Worm (Caenorhabditis elegans) whole organism, young adult: Measurements from ENCODE around the gene C01G5.7.

Experiments used
- B0261.1 ChIP-seq: sonication (generic microtip); optimal IDR thresholded peaks from 2 replicates; lab custom pipeline; 2016; ENCODE audit warnings: mild to moderate bottlenecking, missing genetic modification characterization, moderate library complexity, missing compliant biosample characterization
- B0336.3 ChIP-seq: fragments of 200-800 bp; sonication (Bioruptor generic); IDR thresholded peaks from 2 replicates; pipeline ENCODE4 v1.3.6; 2022; ENCODE audit warnings: missing genetic modification characterization, missing compliant biosample characterization
- F39B2.1 ChIP-seq: fragments of 200-800 bp; sonication (Bioruptor generic); IDR thresholded peaks from 2 replicates; pipeline ENCODE4 v1.3.6; 2022; ENCODE audit warnings: missing genetic modification reagents, missing genetic modification characterization, missing compliant biosample characterization
- F57A8.1 ChIP-seq: fragments of 200-800 bp; sonication (Bioruptor generic); optimal IDR thresholded peaks from 2 replicates; lab custom pipeline; 2018; ENCODE audit warnings: mild to moderate bottlenecking, missing genetic modification characterization, moderate library complexity, missing compliant biosample characterization
- T07F8.4 ChIP-seq: sonication (generic microtip); optimal IDR thresholded peaks from 2 replicates; lab custom pipeline; 2016; ENCODE audit warnings: mild to moderate bottlenecking, missing genetic modification characterization, moderate library complexity, missing compliant biosample characterization
- ama-1 ChIP-seq, 3 experiments: fragments of 150-350 bp in 1 of 3; sonication (generic microtip) in 2 of 3; optimal IDR thresholded peaks; 2 replicates each; lab custom pipeline; 2014 to 2018; ENCODE audit warnings: missing biosample characterization in 2 of 3, missing genetic modification characterization in 2 of 3, missing genetic modification reagents in 2 of 3
- bed-2 ChIP-seq: fragments of 200-800 bp; sonication (Bioruptor generic); IDR thresholded peaks from 2 replicates; pipeline ENCODE4 v1.3.6; 2022; ENCODE audit warnings: missing genetic modification reagents, missing genetic modification characterization, missing compliant biosample characterization
- him-1 ChIP-seq: sonication (generic microtip); optimal IDR thresholded peaks from 2 replicates; lab custom pipeline; 2016; ENCODE audit warnings: missing genotype, missing genetic modification reagents, missing genetic modification characterization, missing compliant biosample characterization
- hsf-1 ChIP-seq: fragments of 200-800 bp; sonication (Bioruptor generic); IDR thresholded peaks from 2 replicates; pipeline ENCODE4 v1.3.6; 2022; ENCODE audit warnings: missing genetic modification reagents, missing genetic modification characterization, missing compliant biosample characterization
- mxl-1 ChIP-seq: sonication (generic microtip); optimal IDR thresholded peaks from 2 replicates; lab custom pipeline; 2016; ENCODE audit warnings: missing genetic modification characterization, missing compliant biosample characterization
- nhr-90 ChIP-seq: sonication (generic microtip); optimal IDR thresholded peaks from 2 replicates; lab custom pipeline; 2016; ENCODE audit warnings: missing genotype, mild to moderate bottlenecking, missing genetic modification characterization, missing compliant biosample characterization
- pha-4 ChIP-seq: fragments of 150-350 bp; sonication (generic microtip); optimal IDR thresholded peaks from 2 replicates; lab custom pipeline; 2014; ENCODE audit warnings: missing biosample characterization, missing genetic modification reagents, missing genetic modification characterization

DNA sequence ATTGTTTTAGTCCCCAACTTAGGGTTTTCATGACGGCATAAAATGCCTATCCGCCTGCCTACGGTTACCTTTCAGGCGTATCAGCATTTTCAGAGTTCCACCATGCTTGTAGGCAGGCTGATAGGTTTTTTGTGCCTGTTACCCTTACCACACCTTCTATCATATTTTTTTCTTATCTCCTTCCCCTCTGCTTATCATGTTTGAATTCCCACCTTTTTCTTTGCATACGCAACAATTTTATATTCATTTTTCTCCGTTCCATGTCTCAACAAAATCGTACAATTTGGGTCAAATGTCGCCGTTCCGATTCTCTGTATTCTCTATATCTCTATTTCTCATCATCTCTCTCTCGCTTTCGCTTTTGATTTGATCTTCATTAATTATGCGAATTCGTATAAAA is 1.6 kb downstream of the C01G5.7 start, which contains the start of gene C01G5.9:
- TF ChIP-seq him-1 (tag; lab: Kevin White, UChicago) (no peak), pha-4 (tag; lab: Kevin White, UChicago) (no peak), T07F8.4 (tag; lab: Kevin White, UChicago) (no peak), F57A8.1 (GFP tag; lab: Kevin White, UChicago) (no peak), F39B2.1 (GFP tag; lab: Robert Waterston, UW) (no peak), bed-2 (GFP tag; lab: Robert Waterston, UW) (no peak), ama-1 (optimal IDR thresholded peaks at IDR 0.05; lab: Kevin White, UChicago) (no peak), ama-1 (GFP tag; optimal IDR thresholded peaks at IDR 0.05; lab: Kevin White, UChicago) (no peak), hsf-1 (no peak), B0261.1 (tag; lab: Kevin White, UChicago) (no peak), mxl-1 (tag; lab: Kevin White, UChicago) (no peak), B0336.3 (GFP tag; lab: Robert Waterston, UW) (no peak), nhr-90 (tag; lab: Kevin White, UChicago) (no peak)
